Fruit fly (Drosophila melanogaster): ENCODE results near the gene bocks.

bocks gene

DNA sequence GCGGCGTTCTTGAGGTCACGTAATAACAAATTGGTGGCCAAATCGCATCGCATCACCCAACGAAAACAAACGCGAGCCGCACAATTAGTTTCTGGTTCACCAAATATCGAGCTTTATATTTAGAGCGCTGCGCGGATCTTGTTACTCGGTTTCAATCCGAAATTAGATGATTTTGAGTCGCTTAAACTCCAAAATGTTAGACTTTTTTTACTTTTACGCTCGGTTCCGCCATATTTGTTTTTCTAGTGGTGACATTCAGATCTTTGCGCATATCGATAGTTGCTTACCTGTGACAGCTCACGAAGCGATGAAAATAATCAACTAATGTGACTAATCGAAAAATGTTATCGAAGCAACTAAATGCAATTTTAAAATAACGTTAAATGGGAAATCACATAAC lies 46.6 kb upstream of the bocks start, which contains the start of gene Scm (continued):
- peak; percentile 22 for TF ChIP-seq exex (tag; optimal IDR thresholded peaks at IDR 0.05)
- peak; percentile 57 for TF ChIP-seq CG11504 (tag; optimal IDR thresholded peaks at IDR 0.05)
- TF ChIP-seq yki (optimal IDR thresholded peaks at IDR 0.05) = no peak
- peak; percentile 92 for TF ChIP-seq amos (GFP tag; IDR thresholded peaks at IDR 0.05; ENCODE audit: partially characterized antibody)
- TF ChIP-seq Med (GFP tag) = peak; percentile 58
- peak; percentile 79 for TF ChIP-seq CG12659 (GFP tag; optimal IDR thresholded peaks at IDR 0.05)
- peak; percentile 91 for TF ChIP-seq BEAF-32 (GFP tag; optimal IDR thresholded peaks at IDR 0.05)
- TF ChIP-seq CG1603 (tag; optimal IDR thresholded peaks at IDR 0.05) = peak; percentile 77
- no peak for TF ChIP-seq CG10565 (GFP tag; optimal IDR thresholded peaks at IDR 0.05)
- TF ChIP-seq CG17829 (tag; optimal IDR thresholded peaks at IDR 0.05) = peak; percentile 50
- TF ChIP-seq CG17912 (GFP tag; optimal IDR thresholded peaks at IDR 0.05) = no peak
- peak; percentile 60 for TF ChIP-seq CG10267 (tag; optimal IDR thresholded peaks at IDR 0.05)
- TF ChIP-seq Antp (GFP tag; optimal IDR thresholded peaks at IDR 0.05) = no peak
- peak; percentile 31 for TF ChIP-seq kni (GFP tag; optimal IDR thresholded peaks at IDR 0.05)
- peak; percentile 80 for TF ChIP-seq inv (GFP tag; IDR thresholded peaks at IDR 0.05; ENCODE audit: partially characterized antibody)
- TF ChIP-seq CG18262 (tag; optimal IDR thresholded peaks at IDR 0.05) = peak; percentile 19
- TF ChIP-seq Dll (GFP tag; IDR thresholded peaks at IDR 0.05; ENCODE audit: partially characterized antibody) = peak; percentile 90
- TF ChIP-seq scrt (GFP tag; optimal IDR thresholded peaks at IDR 0.05) = peak; percentile 23
- peak in 1 of 2 experiments; percentile 89 for TF ChIP-seq Pdp1 (GFP tag; optimal IDR thresholded peaks at IDR 0.05)
- peak; percentile 48 for TF ChIP-seq CG8290 (GFP tag; optimal IDR thresholded peaks at IDR 0.05)
- no peak for TF ChIP-seq CG8290 (tag; optimal IDR thresholded peaks at IDR 0.05)
- no peak for TF ChIP-seq NK7.1 (GFP tag; optimal IDR thresholded peaks at IDR 0.05)
- peak; percentile 1 for TF ChIP-seq CG13775 (GFP tag; optimal IDR thresholded peaks at IDR 0.05)
- TF ChIP-seq CG8924 (tag; optimal IDR thresholded peaks at IDR 0.05) = peak; percentile 39
- no peak for TF ChIP-seq Taf1 (GFP tag; IDR thresholded peaks at IDR 0.05)
- no peak for TF ChIP-seq CG17612 (GFP tag; IDR thresholded peaks at IDR 0.05)
- TF ChIP-seq CG7987 (GFP tag; optimal IDR thresholded peaks at IDR 0.05) = peak; percentile 22
- no peak for TF ChIP-seq repo (GFP tag; optimal IDR thresholded peaks at IDR 0.05)
- no peak for TF ChIP-seq pb (GFP tag; optimal IDR thresholded peaks at IDR 0.05)
- TF ChIP-seq Nf-YC (tag; optimal IDR thresholded peaks at IDR 0.05) = peak; percentile 63
- TF ChIP-seq jigr1 (GFP tag; IDR thresholded peaks at IDR 0.05) = no peak
- TF ChIP-seq CG9437 (GFP tag; optimal IDR thresholded peaks at IDR 0.05) = peak; percentile 91
- TF ChIP-seq oc (tag; optimal IDR thresholded peaks at IDR 0.05) = no peak
- peak; percentile 52 for TF ChIP-seq CG30020 (tag; optimal IDR thresholded peaks at IDR 0.05)
- TF ChIP-seq ems (GFP tag; optimal IDR thresholded peaks at IDR 0.05) = peak; percentile 2
- TF ChIP-seq CG11398 (GFP tag; optimal IDR thresholded peaks at IDR 0.05) = peak; percentile 4
- no peak for TF ChIP-seq ci (GFP tag; IDR thresholded peaks at IDR 0.05)
- no peak for TF ChIP-seq Oli (tag; optimal IDR thresholded peaks at IDR 0.05)
- TF ChIP-seq Xbp1 (GFP tag; optimal IDR thresholded peaks at IDR 0.05) = peak; percentile 19
- TF ChIP-seq CG10321 (GFP tag; IDR thresholded peaks at IDR 0.05) = no peak
- TF ChIP-seq CG14860 (GFP tag; IDR thresholded peaks at IDR 0.05; ENCODE audit: partially characterized antibody) = peak; percentile 85
- peak; percentile 97 for TF ChIP-seq Sry-δ (GFP tag; optimal IDR thresholded peaks at IDR 0.05)
- TF ChIP-seq Bgb (GFP tag; IDR thresholded peaks at IDR 0.05; ENCODE audit: partially characterized antibody) = peak; percentile 95
- peak; percentile 15 for TF ChIP-seq Sin3A (optimal IDR thresholded peaks at IDR 0.05)
- no peak for TF ChIP-seq sens-2 (GFP tag; IDR thresholded peaks at IDR 0.05)
- TF ChIP-seq knrl (GFP tag; IDR thresholded peaks at IDR 0.05; ENCODE audit: partially characterized antibody) = peak; percentile 88
- no peak for TF ChIP-seq pum (GFP tag; optimal IDR thresholded peaks at IDR 0.05)
- no peak for TF ChIP-seq Drgx (GFP tag; IDR thresholded peaks at IDR 0.05)
- TF ChIP-seq CG7963 (GFP tag; IDR thresholded peaks at IDR 0.05; ENCODE audit: partially characterized antibody) = peak; percentile 93

Measured in whole organism, embryonic.